Fruit fly (Drosophila melanogaster): ENCODE measurements around the gene Mur18B.
A peak's percentile ranks its signal among the peaks of the same experiment; 100 is the strongest.

DNA sequence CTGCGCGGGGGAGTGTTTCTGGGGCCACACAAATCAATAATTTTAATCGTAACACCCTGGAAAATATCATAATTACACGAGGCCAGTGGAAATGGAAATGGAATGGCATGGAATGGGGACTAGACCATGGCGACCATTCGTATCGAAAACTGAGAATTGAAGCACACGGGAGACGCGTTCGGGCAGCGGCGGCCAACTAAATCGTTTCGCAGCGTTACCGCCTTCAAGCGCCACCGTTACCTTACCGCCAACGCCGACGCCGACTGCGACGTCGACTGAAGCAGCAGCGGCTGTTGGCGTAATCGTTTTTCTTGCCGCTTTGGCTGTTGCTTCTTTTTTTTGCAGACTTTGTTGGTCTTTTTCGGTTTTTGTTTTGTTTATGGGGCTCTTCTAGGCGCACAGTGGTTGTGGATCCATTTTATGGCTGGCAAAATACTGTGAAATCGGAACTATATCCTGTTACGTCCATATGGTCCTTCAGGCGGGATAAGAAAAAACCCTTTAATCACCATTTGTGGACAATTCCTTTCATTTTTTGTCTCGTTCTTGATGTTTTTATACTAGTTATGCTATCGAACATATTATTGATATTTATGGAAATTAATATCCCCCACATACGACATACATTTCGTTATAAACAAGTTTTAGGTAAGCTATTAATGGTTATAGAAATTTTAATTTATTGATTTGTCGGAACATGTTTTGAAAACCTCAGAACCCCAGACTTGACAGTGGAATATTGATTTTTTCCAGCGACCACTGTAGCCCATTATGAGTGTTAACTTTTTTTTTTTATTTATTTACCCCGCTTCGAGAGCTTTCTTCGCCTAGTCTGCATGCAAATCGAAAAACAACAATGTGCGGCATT, 47.7 kb upstream of the Mur18B start:
- TF ChIP-seq CTCF (optimal IDR thresholded peaks at IDR 0.05) (no peak), CG8478 (optimal IDR thresholded peaks at IDR 0.05) (peak; percentile 36)

All from S2 (cell line).